Fruit fly (Drosophila melanogaster): ENCODE results near the gene Hr39.

Hr39 gene

dm6 chr2L:21237048-21237747 lies at the start of gene Hr39 (continued):
- no peak for TF ChIP-seq Nf-YB (GFP tag; optimal IDR thresholded peaks at IDR 0.05)
- peak; percentile 54 for TF ChIP-seq scrt (GFP tag; optimal IDR thresholded peaks at IDR 0.05)
- TF ChIP-seq CG17829 (tag; optimal IDR thresholded peaks at IDR 0.05): peak; percentile 32
- no peak for TF ChIP-seq CG33557 (GFP tag; optimal IDR thresholded peaks at IDR 0.05)
- TF ChIP-seq Fer2 (tag; optimal IDR thresholded peaks at IDR 0.05): no peak
- peak; percentile 21 for TF ChIP-seq vfl (GFP tag; optimal IDR thresholded peaks at IDR 0.05)
- TF ChIP-seq Dek (tag; optimal IDR thresholded peaks at IDR 0.05): no peak
- no peak for TF ChIP-seq vvl (GFP tag; IDR thresholded peaks at IDR 0.05)
- TF ChIP-seq Pdp1 (GFP tag; optimal IDR thresholded peaks at IDR 0.05): peak in 1 of 2 experiments; percentile 85
- peak; percentile 84 for TF ChIP-seq kni (GFP tag; optimal IDR thresholded peaks at IDR 0.05)
- TF ChIP-seq pita (GFP tag; optimal IDR thresholded peaks at IDR 0.05): peak; percentile 40
- no peak for TF ChIP-seq da (GFP tag; optimal IDR thresholded peaks at IDR 0.05)
- TF ChIP-seq Abd-B (GFP tag; optimal IDR thresholded peaks at IDR 0.05): peak; percentile 57
- no peak for TF ChIP-seq Dfd (GFP tag; optimal IDR thresholded peaks at IDR 0.05)
- peak in 1 of 2 experiments; percentile 99 for TF ChIP-seq Hr78 (GFP tag; optimal IDR thresholded peaks at IDR 0.05)
- TF ChIP-seq stwl (tag; optimal IDR thresholded peaks at IDR 0.05): peak; percentile 66
- peak; percentile 48 for TF ChIP-seq gfzf (GFP tag; optimal IDR thresholded peaks at IDR 0.05)
- peak; percentile 20 for TF ChIP-seq run (tag; optimal IDR thresholded peaks at IDR 0.05)
- peak; percentile 31 for TF ChIP-seq fu2 (GFP tag; optimal IDR thresholded peaks at IDR 0.05)
- TF ChIP-seq Dp (GFP tag; optimal IDR thresholded peaks at IDR 0.05): peak; percentile 75
- TF ChIP-seq CG12155 (GFP tag; optimal IDR thresholded peaks at IDR 0.05): peak; percentile 65
- no peak for TF ChIP-seq nerfin-2 (GFP tag; IDR thresholded peaks at IDR 0.05; ENCODE audit: partially characterized antibody)
- peak; percentile 18 for TF ChIP-seq CG7556 (GFP tag; optimal IDR thresholded peaks at IDR 0.05)
- peak; percentile 92 for TF ChIP-seq Ets97D (GFP tag; optimal IDR thresholded peaks at IDR 0.05)
- no peak for TF ChIP-seq repo (GFP tag; optimal IDR thresholded peaks at IDR 0.05)
- no peak for TF ChIP-seq Drgx (GFP tag; IDR thresholded peaks at IDR 0.05)
- TF ChIP-seq eve (GFP tag; optimal IDR thresholded peaks at IDR 0.05): no peak
- TF ChIP-seq Myb (GFP tag; optimal IDR thresholded peaks at IDR 0.05): peak; percentile 77
- TF ChIP-seq CG3726 (GFP tag; IDR thresholded peaks at IDR 0.05): no peak
- peak; percentile 53 for TF ChIP-seq CG11723 (GFP tag; optimal IDR thresholded peaks at IDR 0.05)
- TF ChIP-seq sens (GFP tag): peak; percentile 75
- TF ChIP-seq Mad (GFP tag; optimal IDR thresholded peaks at IDR 0.05): peak; percentile 57
- TF ChIP-seq Hr3 (GFP tag; optimal IDR thresholded peaks at IDR 0.05): peak; percentile 6
- no peak for TF ChIP-seq CG32767 (GFP tag; IDR thresholded peaks at IDR 0.05)
- TF ChIP-seq en (GFP tag; optimal IDR thresholded peaks at IDR 0.05): no peak
- peak; percentile 15 for TF ChIP-seq CG12071 (GFP tag; optimal IDR thresholded peaks at IDR 0.05)
- no peak for TF ChIP-seq ro (GFP tag; IDR thresholded peaks at IDR 0.05)
- TF ChIP-seq Gsc (GFP tag; IDR thresholded peaks at IDR 0.05): no peak
- TF ChIP-seq pfk (GFP tag; optimal IDR thresholded peaks at IDR 0.05): peak; percentile 98
- no peak for TF ChIP-seq CG2889 (GFP tag; IDR thresholded peaks at IDR 0.05)
- TF ChIP-seq CG18599 (GFP tag; optimal IDR thresholded peaks at IDR 0.05): peak; percentile 35
- TF ChIP-seq kah (GFP tag; optimal IDR thresholded peaks at IDR 0.05): peak; percentile 39
- TF ChIP-seq Meics (GFP tag; optimal IDR thresholded peaks at IDR 0.05): peak; percentile 28
- TF ChIP-seq Nf-YA (GFP tag; IDR thresholded peaks at IDR 0.05): no peak
- peak; percentile 55 for TF ChIP-seq abd-A (tag; optimal IDR thresholded peaks at IDR 0.05)
- TF ChIP-seq Oli (tag; optimal IDR thresholded peaks at IDR 0.05): no peak
- TF ChIP-seq phol (tag; optimal IDR thresholded peaks at IDR 0.05): peak; percentile 67
- TF ChIP-seq tio (GFP tag; optimal IDR thresholded peaks at IDR 0.05): no peak
- TF ChIP-seq grau (tag; optimal IDR thresholded peaks at IDR 0.05): peak; percentile 5
